Fruit fly (Drosophila melanogaster): ENCODE measurements around the gene CG5989.

Gene CG5989

DNA sequence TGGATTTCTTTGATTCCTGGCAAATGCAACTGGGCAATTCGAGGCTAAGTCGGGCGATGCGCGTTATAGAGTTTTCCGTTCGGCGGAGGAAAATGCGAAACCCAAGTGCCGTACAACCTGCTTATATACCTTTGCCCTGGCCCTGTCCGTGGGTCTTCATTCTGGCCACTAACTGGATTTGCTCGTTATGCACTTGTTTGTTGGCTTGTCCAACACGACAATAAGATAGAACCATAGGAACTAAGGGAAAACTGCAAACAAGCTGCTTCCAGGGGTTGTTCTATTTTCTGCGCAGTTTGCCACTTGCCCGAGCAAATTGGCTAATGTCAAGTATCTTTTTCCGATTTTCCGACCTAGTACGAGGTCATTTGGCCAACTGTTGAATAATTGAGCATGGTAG is 44.9 kb upstream of the CG5989 start, which contains the start of gene Arr2:
TSS of gene Arr2 (minus strand) at position 101 of the 400 bp plus-strand sequence.
- TF ChIP-seq CrebA (GFP tag; optimal IDR thresholded peaks at IDR 0.05; ENCODE audit: borderline replicate concordance), result no peak
- no peak for TF ChIP-seq Hr83 (GFP tag; optimal IDR thresholded peaks at IDR 0.05; ENCODE audit: poor library complexity, severe bottlenecking)
- TF ChIP-seq woc (GFP tag; optimal IDR thresholded peaks at IDR 0.05), result no peak
- no peak for TF ChIP-seq lola (GFP tag; optimal IDR thresholded peaks at IDR 0.05)
- TF ChIP-seq rgr (GFP tag; optimal IDR thresholded peaks at IDR 0.05), result no peak
- no peak for TF ChIP-seq Dfd (GFP tag; optimal IDR thresholded peaks at IDR 0.05)
- no peak for TF ChIP-seq ey (GFP tag; optimal IDR thresholded peaks at IDR 0.05)
- TF ChIP-seq Sp1 (GFP tag; optimal IDR thresholded peaks at IDR 0.05), result no peak
- TF ChIP-seq fru (GFP tag; optimal IDR thresholded peaks at IDR 0.05), result no peak

DNA sequence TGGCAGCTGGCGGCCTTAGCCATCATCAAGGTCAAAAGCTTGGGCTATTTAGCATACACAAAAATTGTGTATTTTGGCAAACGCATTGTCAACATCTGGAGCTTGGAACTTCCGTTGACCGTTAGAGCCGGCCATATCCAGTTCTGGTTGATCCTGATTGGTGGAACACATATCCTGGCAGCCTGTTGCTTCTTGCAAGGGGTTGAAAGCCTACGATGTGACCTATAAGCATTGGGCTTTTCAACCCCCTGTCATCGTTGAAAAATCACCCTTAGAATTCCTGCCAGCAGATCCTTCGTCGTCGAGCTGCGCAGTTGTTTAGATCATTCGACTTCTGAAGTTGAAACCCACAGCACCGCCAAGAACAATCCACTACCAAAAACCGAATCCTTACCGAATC is 42.9 kb upstream of the CG5989 start, which contains the start of the genes CG13305 and Pex7:
TSS of gene CG13305 (minus strand) at position 2 of the 400 bp plus-strand sequence.
TSS of gene Pex7 (plus strand) at position 325 of the 400 bp plus-strand sequence.
- TF ChIP-seq Myc (optimal IDR thresholded peaks at IDR 0.05) (no peak), h (GFP tag; optimal IDR thresholded peaks at IDR 0.05) (no peak), Vsx2 (GFP tag; optimal IDR thresholded peaks at IDR 0.05; ENCODE audit: partially characterized antibody) (no peak), dmrt93B (GFP tag; optimal IDR thresholded peaks at IDR 0.05) (no peak), CG9705 (GFP tag; optimal IDR thresholded peaks at IDR 0.05) (no peak), jim (GFP tag; optimal IDR thresholded peaks at IDR 0.05) (no peak), N (GFP tag; optimal IDR thresholded peaks at IDR 0.05) (no peak), Jra (GFP tag; optimal IDR thresholded peaks at IDR 0.05) (no peak), br (GFP tag; optimal IDR thresholded peaks at IDR 0.05) (no peak), Sp1 (GFP tag; optimal IDR thresholded peaks at IDR 0.05) (no peak), fru (GFP tag; optimal IDR thresholded peaks at IDR 0.05) (no peak), Mio (GFP tag; optimal IDR thresholded peaks at IDR 0.05) (no peak), Abd-B (GFP tag; optimal IDR thresholded peaks at IDR 0.05) (no peak), CrebA (GFP tag; optimal IDR thresholded peaks at IDR 0.05; ENCODE audit: borderline replicate concordance) (no peak), OdsH (GFP tag; optimal IDR thresholded peaks at IDR 0.05) (no peak), HLH106 (tag; optimal IDR thresholded peaks at IDR 0.05) (no peak)

dm6 chr3L:8643810-8644552 is 40.0 kb upstream of the CG5989 start:
- no peak for TF ChIP-seq Myc (optimal IDR thresholded peaks at IDR 0.05)
- TF ChIP-seq OdsH (GFP tag; optimal IDR thresholded peaks at IDR 0.05), result no peak
- no peak for TF ChIP-seq tai (GFP tag; optimal IDR thresholded peaks at IDR 0.05)
- no peak for TF ChIP-seq CG9705 (GFP tag; optimal IDR thresholded peaks at IDR 0.05)
- TF ChIP-seq pan (optimal IDR thresholded peaks at IDR 0.05), result no peak
- peak; percentile 82 for TF ChIP-seq Vsx2 (GFP tag; optimal IDR thresholded peaks at IDR 0.05; ENCODE audit: partially characterized antibody)
- TF ChIP-seq dsf (GFP tag; optimal IDR thresholded peaks at IDR 0.05; ENCODE audit: borderline replicate concordance), result no peak
- TF ChIP-seq dl (GFP tag; optimal IDR thresholded peaks at IDR 0.05; ENCODE audit: insufficient read depth in 1 of 2, partially characterized antibody in 2 of 2), result peak in 1 of 2 experiments; percentile 20
- TF ChIP-seq Dfd (GFP tag; optimal IDR thresholded peaks at IDR 0.05), result no peak
- no peak for TF ChIP-seq N (GFP tag; optimal IDR thresholded peaks at IDR 0.05)
- no peak for TF ChIP-seq Abd-B (GFP tag; optimal IDR thresholded peaks at IDR 0.05)
- TF ChIP-seq CG32264 (GFP tag; optimal IDR thresholded peaks at IDR 0.05), result no peak
- no peak for TF ChIP-seq h (GFP tag; optimal IDR thresholded peaks at IDR 0.05)
- TF ChIP-seq HLH106 (tag; optimal IDR thresholded peaks at IDR 0.05), result no peak
- no peak for TF ChIP-seq Hnf4 (GFP tag; optimal IDR thresholded peaks at IDR 0.05)
- no peak for TF ChIP-seq lola (GFP tag; optimal IDR thresholded peaks at IDR 0.05)
- peak; percentile 72 for TF ChIP-seq Dif (GFP tag; optimal IDR thresholded peaks at IDR 0.05; ENCODE audit: partially characterized antibody)
- no peak for TF ChIP-seq psq (GFP tag; optimal IDR thresholded peaks at IDR 0.05)
- TF ChIP-seq ey (GFP tag; optimal IDR thresholded peaks at IDR 0.05), result no peak

dm6 chr3L:8641049-8641448 is 37.1 kb upstream of the CG5989 start:
- TF ChIP-seq foxo (GFP tag; optimal IDR thresholded peaks at IDR 0.05), result peak in 1 of 2 experiments; percentile 12
- peak; percentile 15 for TF ChIP-seq HLH106 (tag; optimal IDR thresholded peaks at IDR 0.05)
- TF ChIP-seq dmrt93B (GFP tag; optimal IDR thresholded peaks at IDR 0.05), result no peak
